Worm (Caenorhabditis elegans) whole organism, L1 larva: ENCODE measurements around the gene cest-32.

ENCODE experiments used
- ama-1 ChIP-seq: fragments of 150-350 bp; optimal IDR thresholded peaks from 2 replicates; lab custom pipeline; 2014
- skn-1 ChIP-seq: fragments of 150-350 bp; optimal IDR thresholded peaks from 2 replicates; lab custom pipeline; 2014; ENCODE audit warnings: missing biosample characterization, missing genetic modification characterization

- TF ChIP-seq ama-1, result no peak
- no peak for TF ChIP-seq skn-1
Measured at ce11 chrV:5262999-5263398, 29.3 kb upstream of the cest-32 start, which contains the start of gene cest-30.
